Worm (Caenorhabditis elegans) whole organism, midembryonic: ENCODE results near the gene Y57A10B.7.
A peak's percentile ranks its signal among the peaks of the same experiment; 100 is the strongest.

Experiments used
- T22C8.4 ChIP-seq: fragments of 200-800 bp; sonication (Bioruptor generic); IDR thresholded peaks from 2 replicates; pipeline ENCODE4 v1.3.6; 2022; ENCODE audit warnings: missing genetic modification characterization, missing compliant biosample characterization
- cog-1 ChIP-seq: sonication (generic microtip); optimal IDR thresholded peaks from 2 replicates; lab custom pipeline; 2016; ENCODE audit warnings: missing genetic modification characterization, missing compliant biosample characterization
- flt-1 ChIP-seq: fragments of 200-800 bp; sonication (Bioruptor generic); IDR thresholded peaks from 2 replicates; pipeline ENCODE4 v1.3.6; 2022; ENCODE audit warnings: missing genetic modification characterization, missing compliant biosample characterization
- klf-2 ChIP-seq: fragments of 200-800 bp; sonication (Bioruptor generic); conservative IDR thresholded peaks from 2 replicates; pipeline ENCODE4 v1.3.6; 2022; ENCODE audit warnings: missing genetic modification reagents, missing genetic modification characterization, missing compliant biosample characterization
- med-1 ChIP-seq: sonication (generic microtip); optimal IDR thresholded peaks from 2 replicates; lab custom pipeline; 2017; ENCODE audit warnings: missing genetic modification characterization, mild to moderate bottlenecking, missing compliant biosample characterization, antibody characterized with exemption, missing genetic modification reagents; ENCODE audit not compliant: insufficient read depth
- ref-1 ChIP-seq: fragments of 200-800 bp; sonication (Bioruptor generic); conservative IDR thresholded peaks from 2 replicates; pipeline ENCODE4 v1.3.6; 2022; ENCODE audit warnings: missing genetic modification reagents, missing genetic modification characterization, missing compliant biosample characterization
- tab-1 ChIP-seq: fragments of 200-800 bp; sonication (Bioruptor generic); IDR thresholded peaks from 2 replicates; pipeline ENCODE4 v1.3.6; 2022; ENCODE audit warnings: missing genetic modification characterization, missing compliant biosample characterization
- ztf-23 ChIP-seq: fragments of 200-800 bp; sonication (Bioruptor generic); IDR thresholded peaks from 2 replicates; pipeline ENCODE4 v1.3.6; 2022; ENCODE audit warnings: missing genetic modification reagents, missing genetic modification characterization, missing compliant biosample characterization
- ztf-29 ChIP-seq: fragments of 200-800 bp; sonication (Bioruptor generic); IDR thresholded peaks from 2 replicates; pipeline ENCODE4 v1.3.6; 2022; ENCODE audit warnings: missing genetic modification reagents, missing genetic modification characterization, missing compliant biosample characterization

Y57A10B.7 gene

ce11 chrII:12417514-12417913 is 23.9 kb upstream of the Y57A10B.7 start, which contains the start of gene sre-27:
Gene sre-27 (minus strand): TSS chrII:12417614.
- TF ChIP-seq ztf-29 (GFP tag; lab: Robert Waterston, UW) (no peak), ref-1 (no peak), med-1 (GFP tag; lab: Kevin White, UChicago) (no peak), flt-1 (no peak), cog-1 (tag; lab: Kevin White, UChicago) (no peak), klf-2 (no peak), T22C8.4 (GFP tag; lab: Robert Waterston, UW) (no peak), ztf-23 (GFP tag; lab: Robert Waterston, UW) (no peak), tab-1 (no peak)

DNA sequence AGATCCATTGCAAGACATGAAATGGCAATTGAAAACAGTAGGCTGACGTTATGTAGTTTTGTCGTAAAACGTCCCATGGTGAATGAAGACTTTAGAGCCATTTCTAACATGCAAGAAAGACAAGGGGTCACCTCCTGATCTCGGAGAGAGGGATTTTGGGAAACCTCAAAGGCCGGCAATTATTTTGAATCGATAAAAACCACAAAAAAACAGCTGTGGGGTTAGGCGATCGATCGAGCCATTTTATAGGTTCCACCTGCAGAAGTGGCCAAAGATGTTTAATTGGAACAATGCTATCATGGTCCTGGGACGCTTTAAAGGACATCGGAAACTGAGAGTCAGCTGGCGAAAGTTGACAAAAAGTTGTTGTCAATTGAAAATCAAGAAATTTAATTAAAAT is 21.2 kb upstream of the Y57A10B.7 start, which contains the start of gene Y57A10C.11:
TSS of gene Y57A10C.11 (minus strand) at position 101 of the 400 bp plus-strand sequence.
- no peak for TF ChIP-seq ztf-23 (GFP tag; lab: Robert Waterston, UW)
- TF ChIP-seq flt-1 = no peak
- TF ChIP-seq tab-1 = no peak
- TF ChIP-seq T22C8.4 (GFP tag; lab: Robert Waterston, UW) = no peak
- TF ChIP-seq klf-2 = no peak
- TF ChIP-seq ztf-29 (GFP tag; lab: Robert Waterston, UW) = no peak
- no peak for TF ChIP-seq med-1 (GFP tag; lab: Kevin White, UChicago)
- no peak for TF ChIP-seq ref-1
- no peak for TF ChIP-seq cog-1 (tag; lab: Kevin White, UChicago)

DNA sequence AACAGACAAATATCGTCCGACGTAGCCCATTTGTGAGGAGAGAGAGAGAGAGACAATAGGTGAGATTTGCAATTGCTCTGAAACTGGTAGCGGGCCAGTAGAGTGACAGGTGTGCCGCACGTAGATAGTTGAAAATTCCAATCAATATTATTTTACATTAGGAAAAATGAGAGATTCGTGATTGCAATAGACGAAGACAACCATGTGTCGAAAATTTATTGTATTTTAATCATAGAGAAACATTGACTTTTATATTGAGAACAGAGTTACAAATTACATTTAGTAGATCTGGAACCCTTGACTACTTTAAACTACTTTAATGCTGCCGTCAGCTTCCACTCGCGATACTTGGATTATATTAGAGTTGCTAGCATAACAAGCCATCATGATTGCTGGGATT is 18.8 kb upstream of the Y57A10B.7 start, which contains the start of gene Y57A10C.1:
TSS of gene Y57A10C.1 (minus strand) at position 101 of the 400 bp plus-strand sequence.
- no peak for TF ChIP-seq cog-1 (tag; lab: Kevin White, UChicago)

ce11 chrII:12410107-12410506 is 16.5 kb upstream of the Y57A10B.7 start, which contains the start of gene F57G9.3:
Gene F57G9.3 (minus strand): TSS chrII:12410207.
- TF ChIP-seq ztf-29 (GFP tag; lab: Robert Waterston, UW) (no peak), ztf-23 (GFP tag; lab: Robert Waterston, UW) (no peak), tab-1 (no peak), flt-1 (no peak), ref-1 (no peak), med-1 (GFP tag; lab: Kevin White, UChicago) (no peak), cog-1 (tag; lab: Kevin White, UChicago) (no peak), klf-2 (no peak), T22C8.4 (GFP tag; lab: Robert Waterston, UW) (no peak)

DNA sequence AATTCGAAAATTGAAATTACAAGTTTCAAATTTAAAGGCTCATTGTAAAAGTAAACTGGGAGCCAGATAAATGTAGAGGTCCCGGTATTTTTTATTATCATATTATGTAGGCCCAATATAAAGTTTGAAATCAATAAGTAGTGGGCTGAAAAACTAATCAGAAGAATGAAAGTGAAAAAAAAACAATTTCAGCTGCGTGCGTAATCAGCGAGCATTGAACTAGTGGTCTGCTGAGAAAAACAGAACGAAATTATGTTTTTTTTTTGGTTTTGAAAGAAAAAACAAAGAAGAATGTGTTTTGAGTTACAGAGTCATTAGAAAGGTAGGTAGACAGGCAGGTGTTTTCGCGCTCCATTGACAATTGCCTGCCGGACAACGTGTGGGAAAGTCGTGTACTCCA is 15.1 kb upstream of the Y57A10B.7 start, which contains the start of gene sre-31:
TSS of gene sre-31 (minus strand) at position 101 of the 400 bp plus-strand sequence.
- no peak for TF ChIP-seq ztf-23 (GFP tag; lab: Robert Waterston, UW)
- TF ChIP-seq tab-1 = no peak
- no peak for TF ChIP-seq flt-1

DNA sequence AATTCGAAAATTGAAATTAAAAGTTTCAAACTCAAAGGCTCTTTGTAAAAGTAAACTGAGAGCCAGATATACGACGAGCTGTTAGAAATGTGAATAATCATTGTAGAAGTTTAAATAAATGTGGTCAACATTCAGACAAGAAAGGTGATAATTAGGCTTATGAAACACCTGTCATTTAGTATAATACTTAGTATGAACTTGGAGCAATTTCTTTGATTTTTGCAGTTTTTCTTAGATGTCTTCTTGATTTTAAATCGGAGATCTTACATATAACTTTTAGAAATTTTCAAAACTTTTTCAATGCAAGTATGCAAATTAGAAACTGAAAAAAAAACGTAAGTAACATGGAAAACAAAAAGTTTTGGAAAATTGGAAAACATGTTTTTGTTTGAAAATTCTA is 12.8 kb upstream of the Y57A10B.7 start, which contains the start of gene sre-30:
TSS of gene sre-30 (minus strand) at position 101 of the 400 bp plus-strand sequence.
- no peak for TF ChIP-seq cog-1 (tag; lab: Kevin White, UChicago)

DNA sequence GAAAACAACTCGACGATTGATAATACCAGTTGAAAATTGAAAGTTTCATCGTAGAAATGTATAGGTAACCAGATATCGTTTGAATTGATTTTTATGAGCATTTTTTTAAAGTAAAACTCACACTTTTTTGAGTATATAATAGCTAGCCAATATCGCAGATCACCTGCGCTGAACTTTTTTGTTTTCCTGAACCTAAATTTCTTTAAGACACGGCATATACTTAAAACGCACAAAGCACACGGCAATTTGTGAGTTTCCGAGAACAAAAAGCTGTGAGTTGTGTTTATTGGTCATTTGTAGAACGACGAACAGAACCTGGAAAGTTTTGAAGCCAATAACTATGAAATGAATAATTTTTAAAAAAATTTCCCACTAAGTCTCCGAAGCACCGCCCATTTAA is 8.2 kb upstream of the Y57A10B.7 start, which contains the start of gene sre-29:
TSS of gene sre-29 (minus strand) at position 101 of the 400 bp plus-strand sequence.
- TF ChIP-seq klf-2 (no peak), T22C8.4 (GFP tag; lab: Robert Waterston, UW) (no peak), flt-1 (no peak), tab-1 (no peak), ref-1 (no peak), ztf-29 (GFP tag; lab: Robert Waterston, UW) (no peak), med-1 (GFP tag; lab: Kevin White, UChicago) (no peak), ztf-23 (GFP tag; lab: Robert Waterston, UW) (no peak), cog-1 (tag; lab: Kevin White, UChicago) (no peak)

- TF ChIP-seq flt-1 (no peak), ztf-29 (GFP tag; lab: Robert Waterston, UW) (no peak), med-1 (GFP tag; lab: Kevin White, UChicago) (no peak), T22C8.4 (GFP tag; lab: Robert Waterston, UW) (no peak), klf-2 (no peak), tab-1 (no peak), ztf-23 (GFP tag; lab: Robert Waterston, UW) (no peak), ref-1 (no peak), cog-1 (tag; lab: Kevin White, UChicago) (no peak)
Measured at ce11 chrII:12397656-12398055, 4.1 kb upstream of the Y57A10B.7 start, which contains the start of gene F57G9.7. Gene F57G9.7 (minus strand): TSS chrII:12397756.

DNA sequence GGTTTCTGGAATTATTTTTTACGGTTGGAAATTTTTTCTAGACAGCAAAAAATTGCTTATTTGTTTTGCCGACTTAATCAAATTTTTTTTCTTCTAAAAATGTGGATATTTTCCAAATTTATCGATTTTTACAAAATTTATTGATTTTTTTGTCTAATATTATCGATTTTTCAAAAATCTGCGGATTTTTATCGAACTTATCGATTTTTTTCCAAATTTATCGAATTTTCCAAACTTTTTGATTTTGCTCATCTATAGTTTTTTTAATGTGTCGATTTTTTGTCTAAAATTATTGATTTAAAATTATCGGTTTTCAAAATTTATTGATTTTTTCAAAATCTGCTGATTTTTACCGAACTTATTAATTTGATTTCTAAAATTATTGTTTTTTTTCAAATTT is 548 bp upstream of the Y57A10B.7 start:
- TF ChIP-seq tab-1 (no peak), ztf-29 (GFP tag; lab: Robert Waterston, UW) (no peak), T22C8.4 (GFP tag; lab: Robert Waterston, UW) (peak; percentile 72; the same call in 1 of the 2 replicates), cog-1 (tag; lab: Kevin White, UChicago) (no peak), med-1 (GFP tag; lab: Kevin White, UChicago) (no peak), ref-1 (no peak), ztf-23 (GFP tag; lab: Robert Waterston, UW) (no peak), klf-2 (no peak)

- TF ChIP-seq klf-2 = no peak
Measured at ce11 chrII:12389783-12390182, 3.8 kb downstream of the Y57A10B.7 start, which contains the start of gene Y57A10B.6. Gene Y57A10B.6 (plus strand): TSS chrII:12390083.

DNA sequence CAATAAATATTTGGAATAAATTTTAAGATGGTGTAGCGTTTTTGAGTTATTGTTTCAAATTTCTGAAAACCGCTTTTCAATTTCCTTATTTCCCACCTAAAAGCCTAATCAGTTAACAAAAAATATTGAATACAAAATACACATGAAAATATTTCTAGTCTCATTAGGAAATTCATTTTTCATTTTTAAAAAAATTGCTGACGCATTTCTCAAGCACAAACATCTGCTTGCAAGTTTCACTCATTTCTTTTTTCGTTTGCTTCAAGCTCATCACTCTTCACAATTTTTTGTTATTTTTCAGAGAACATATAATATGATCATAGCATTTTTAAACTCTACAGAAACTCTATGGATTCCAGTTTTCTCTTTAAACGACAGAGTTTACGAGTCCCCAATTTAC is 5.6 kb downstream of the Y57A10B.7 start, which contains the start of gene sre-41:
TSS of gene sre-41 (plus strand) at position 301 of the 400 bp plus-strand sequence.
- TF ChIP-seq ztf-23 (GFP tag; lab: Robert Waterston, UW) (no peak), med-1 (GFP tag; lab: Kevin White, UChicago) (no peak), cog-1 (tag; lab: Kevin White, UChicago) (no peak), flt-1 (no peak)
